Worm (Caenorhabditis elegans) whole organism, young adult: ENCODE data around the gene F54D8.10.
"Not testable (repeated sequence)": the region's sequence is repeated elsewhere in the genome, so short reads cannot be mapped to it uniquely, and the experiment has no call there.

Experiments
- F37B4.10 ChIP-seq: fragments of 200-800 bp; sonication (Bioruptor generic); IDR thresholded peaks from 2 replicates; pipeline ENCODE4 v1.3.6; 2022; ENCODE audit warnings: missing genetic modification characterization, missing compliant biosample characterization
- F39B2.1 ChIP-seq: fragments of 200-800 bp; sonication (Bioruptor generic); IDR thresholded peaks from 2 replicates; pipeline ENCODE4 v1.3.6; 2022; ENCODE audit warnings: missing genetic modification reagents, missing genetic modification characterization, missing compliant biosample characterization
- F55B11.4 ChIP-seq: sonication (generic microtip); optimal IDR thresholded peaks from 2 replicates; lab custom pipeline; 2016; ENCODE audit warnings: missing compliant biosample characterization, missing genetic modification characterization, borderline replicate concordance; ENCODE audit not compliant: insufficient read depth
- F57A8.1 ChIP-seq: fragments of 200-800 bp; sonication (Bioruptor generic); optimal IDR thresholded peaks from 2 replicates; lab custom pipeline; 2018; ENCODE audit warnings: mild to moderate bottlenecking, missing genetic modification characterization, moderate library complexity, missing compliant biosample characterization
- F57C9.4 ChIP-seq: sonication (generic microtip); optimal IDR thresholded peaks from 2 replicates; lab custom pipeline; 2017; ENCODE audit warnings: mild to moderate bottlenecking, missing genetic modification characterization, missing compliant biosample characterization
- K12H6.12 ChIP-seq: fragments of 200-800 bp; sonication (Bioruptor generic); optimal IDR thresholded peaks from 2 replicates; lab custom pipeline; 2018; ENCODE audit warnings: mild to moderate bottlenecking, missing genetic modification characterization, missing compliant biosample characterization
- Y53F4B.3 ChIP-seq: fragments of 200-800 bp; sonication (Bioruptor generic); IDR thresholded peaks from 2 replicates; pipeline ENCODE4 v1.3.6; 2022; ENCODE audit warnings: missing genetic modification reagents, missing genetic modification characterization, missing compliant biosample characterization
- Y67H2A.10 ChIP-seq: fragments of 200-800 bp; sonication (Bioruptor generic); conservative IDR thresholded peaks from 2 replicates; pipeline ENCODE4 v1.3.6; 2022; ENCODE audit warnings: missing genetic modification reagents, missing genetic modification characterization, missing compliant biosample characterization
- cebp-1 ChIP-seq, 2 experiments: fragments of 200-800 bp in 1 of 2; sonication (Bioruptor generic) in 1 of 2; sonication (generic microtip) in 1 of 2; IDR thresholded peaks in 1 of 2; optimal IDR thresholded peaks in 1 of 2; 2 replicates each; pipeline versions ENCODE4 v1.3.6 to Lab custom; 2017 to 2022; ENCODE audit warnings: missing compliant biosample characterization in 2 of 2, missing genetic modification characterization in 2 of 2, mild to moderate bottlenecking in 1 of 2, missing genetic modification reagents in 1 of 2, moderate library complexity in 1 of 2
- cebp-2 ChIP-seq: fragments of 200-800 bp; sonication (Bioruptor generic); IDR thresholded peaks from 2 replicates; pipeline ENCODE4 v1.3.6; 2022; ENCODE audit warnings: missing genetic modification characterization, missing compliant biosample characterization
- ceh-40 ChIP-seq: fragments of 200-800 bp; sonication (Bioruptor generic); IDR thresholded peaks from 2 replicates; pipeline ENCODE4 v1.3.6; 2022; ENCODE audit warnings: missing genetic modification characterization, missing compliant biosample characterization
- chd-7 ChIP-seq: sonication (generic microtip); optimal IDR thresholded peaks from 2 replicates; lab custom pipeline; 2016; ENCODE audit warnings: mild to moderate bottlenecking, missing genetic modification characterization, moderate library complexity, missing compliant biosample characterization
- efl-1 ChIP-seq: fragments of 150-350 bp; optimal IDR thresholded peaks from 2 replicates; lab custom pipeline; 2014; ENCODE audit warnings: missing biosample characterization, missing genetic modification reagents, missing genetic modification characterization
- ekl-4 ChIP-seq: fragments of 200-800 bp; sonication (Bioruptor generic); IDR thresholded peaks from 2 replicates; pipeline ENCODE4 v1.3.6; 2022; ENCODE audit warnings: missing genetic modification reagents, missing genetic modification characterization, missing compliant biosample characterization
- hlh-26 ChIP-seq: fragments of 200-800 bp; sonication (Bioruptor generic); conservative IDR thresholded peaks from 2 replicates; pipeline ENCODE4 v1.3.6; 2022; ENCODE audit warnings: missing genetic modification reagents, missing genetic modification characterization, missing compliant biosample characterization
- hmg-20 ChIP-seq: fragments of 200-800 bp; sonication (Bioruptor generic); IDR thresholded peaks from 2 replicates; pipeline ENCODE4 v1.3.6; 2022; ENCODE audit warnings: missing genetic modification reagents, missing genetic modification characterization, missing compliant biosample characterization
- hrde-1 ChIP-seq: sonication (generic microtip); optimal IDR thresholded peaks from 2 replicates; lab custom pipeline; 2016; ENCODE audit warnings: missing genetic modification characterization, mild to moderate bottlenecking, missing compliant biosample characterization, moderate library complexity, missing genotype, missing genetic modification reagents, borderline replicate concordance
- hsf-1 ChIP-seq: fragments of 200-800 bp; sonication (Bioruptor generic); IDR thresholded peaks from 2 replicates; pipeline ENCODE4 v1.3.6; 2022; ENCODE audit warnings: missing genetic modification reagents, missing genetic modification characterization, missing compliant biosample characterization
- lsl-1 ChIP-seq: fragments of 200-800 bp; sonication (Bioruptor generic); optimal IDR thresholded peaks from 2 replicates; lab custom pipeline; 2018; ENCODE audit warnings: mild to moderate bottlenecking, missing genetic modification characterization, moderate library complexity, missing compliant biosample characterization
- mes-4 ChIP-seq: sonication (generic microtip); optimal IDR thresholded peaks from 2 replicates; lab custom pipeline; 2016; ENCODE audit warnings: missing genotype, missing genetic modification characterization, missing compliant biosample characterization
- nfya-1 ChIP-seq: sonication (generic microtip); optimal IDR thresholded peaks from 2 replicates; lab custom pipeline; 2017; ENCODE audit warnings: antibody characterized with exemption, missing compliant biosample characterization, missing genetic modification characterization, borderline replicate concordance; ENCODE audit not compliant: insufficient read depth
- rcor-1 ChIP-seq: fragments of 200-800 bp; sonication (Bioruptor generic); IDR thresholded peaks from 2 replicates; pipeline ENCODE4 v1.3.6; 2022; ENCODE audit warnings: missing genetic modification reagents, missing genetic modification characterization, missing compliant biosample characterization
- rec-8 ChIP-seq, 2 experiments: sonication (generic microtip); optimal IDR thresholded peaks; 2 replicates each; lab custom pipeline; 2016; ENCODE audit warnings: mild to moderate bottlenecking in 2 of 2, missing genetic modification characterization in 2 of 2, missing genetic modification reagents in 2 of 2, missing genotype in 2 of 2, missing biosample characterization in 1 of 2, missing compliant biosample characterization in 1 of 2, moderate library complexity in 1 of 2
- rpc-1 ChIP-seq, 2 experiments: fragments of 150-350 bp in 1 of 2; sonication (generic microtip) in 1 of 2; optimal IDR thresholded peaks; 2 replicates each; lab custom pipeline; 2014 to 2018; ENCODE audit warnings: missing biosample characterization in 1 of 2, missing genetic modification characterization in 1 of 2, missing genetic modification reagents in 1 of 2, missing genotype in 1 of 2
- snpc-1.1 ChIP-seq: sonication (generic microtip); optimal IDR thresholded peaks from 2 replicates; lab custom pipeline; 2017; ENCODE audit warnings: missing genetic modification characterization, mild to moderate bottlenecking, missing compliant biosample characterization, antibody characterized with exemption, moderate library complexity, missing genotype, missing genetic modification reagents; ENCODE audit not compliant: insufficient read depth
- snpc-1.3 ChIP-seq: sonication (generic microtip); optimal IDR thresholded peaks from 2 replicates; lab custom pipeline; 2017; ENCODE audit warnings: missing genetic modification characterization, mild to moderate bottlenecking, missing compliant biosample characterization, antibody characterized with exemption, moderate library complexity, missing genotype, missing genetic modification reagents; ENCODE audit not compliant: insufficient read depth
- somi-1 ChIP-seq: fragments of 200-800 bp; sonication (Bioruptor generic); optimal IDR thresholded peaks from 2 replicates; lab custom pipeline; 2018; ENCODE audit warnings: mild to moderate bottlenecking, missing genetic modification characterization, missing compliant biosample characterization
- tbp1 ChIP-seq: fragments of 200-800 bp; sonication (Bioruptor generic); optimal IDR thresholded peaks from 2 replicates; lab custom pipeline; 2018; ENCODE audit warnings: mild to moderate bottlenecking, missing genetic modification characterization, missing compliant biosample characterization
- ztf-22 ChIP-seq: fragments of 200-800 bp; sonication (Bioruptor generic); optimal IDR thresholded peaks from 2 replicates; lab custom pipeline; 2018; ENCODE audit warnings: mild to moderate bottlenecking, missing genetic modification characterization, moderate library complexity, missing compliant biosample characterization
- ztf-28 ChIP-seq: fragments of 200-800 bp; sonication (Bioruptor generic); IDR thresholded peaks from 2 replicates; pipeline ENCODE4 v1.3.6; 2022; ENCODE audit warnings: missing genetic modification reagents, missing genetic modification characterization, missing compliant biosample characterization
- ztf-6 ChIP-seq: fragments of 200-800 bp; sonication (Bioruptor generic); IDR thresholded peaks from 2 replicates; pipeline ENCODE4 v1.3.6; 2022; ENCODE audit warnings: missing genetic modification reagents, missing genetic modification characterization, missing compliant biosample characterization

Gene F54D8.10

DNA sequence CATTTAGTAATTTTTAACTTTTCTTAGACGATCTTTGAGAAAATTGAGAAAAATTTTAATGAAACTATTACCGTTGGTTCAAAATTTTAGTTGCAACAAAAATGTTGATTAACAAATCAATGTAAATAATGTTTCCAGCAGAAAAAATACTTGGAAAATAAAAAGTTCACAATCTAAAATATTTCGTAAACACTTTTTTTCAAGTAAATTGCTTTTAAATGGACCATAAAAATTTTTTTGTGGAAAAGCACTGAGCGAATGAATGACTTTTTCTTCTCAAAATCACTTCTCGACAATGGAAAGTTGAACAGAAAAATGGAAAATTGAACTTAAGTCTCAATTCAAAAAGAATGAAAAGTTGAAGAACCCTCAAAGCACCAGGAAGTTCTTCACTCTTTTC, 41.1 kb upstream of the F54D8.10 start, which contains the start of gene C45G9.8:
Gene C45G9.8, minus strand, starts transcription at position 101 of the 400 bp plus-strand sequence.
- TF ChIP-seq Y53F4B.3 (GFP tag; lab: Robert Waterston, UW) (no peak), hsf-1 (no peak), F39B2.1 (GFP tag; lab: Robert Waterston, UW) (no peak), cebp-1 (GFP tag; IDR thresholded peaks at IDR 0.05; lab: Robert Waterston, UW) (no peak), cebp-1 (tag; optimal IDR thresholded peaks at IDR 0.05; lab: Kevin White, UChicago) (no peak), ztf-22 (GFP tag; lab: Kevin White, UChicago) (no peak), K12H6.12 (tag; lab: Kevin White, UChicago) (no peak), snpc-1.1 (no peak), rec-8 (tag; optimal IDR thresholded peaks at IDR 0.05; lab: Kevin White, UChicago) (no peak), hrde-1 (tag; lab: Kevin White, UChicago) (no peak)

DNA sequence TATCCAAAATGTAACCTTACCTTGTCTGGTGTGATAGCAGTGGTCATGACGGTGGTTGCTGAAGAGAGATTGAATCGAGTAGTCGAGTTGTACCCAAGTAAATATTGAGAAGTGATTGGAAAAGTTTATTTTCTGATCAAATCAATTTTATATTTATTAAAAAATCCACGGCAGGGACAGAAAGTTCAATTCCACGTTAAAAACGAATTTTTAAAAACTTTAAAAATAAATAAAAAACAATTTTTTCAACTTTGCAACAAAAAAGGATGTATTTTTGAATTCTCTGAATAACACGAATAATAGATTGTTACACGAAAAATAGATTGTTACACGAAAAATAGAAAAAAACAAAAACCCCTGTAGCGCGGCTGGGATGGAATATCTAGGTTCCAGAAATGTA, 38.9 kb upstream of the F54D8.10 start, which contains the start of gene C45G9.9:
Gene C45G9.9, minus strand, starts transcription at position 101 of the 400 bp plus-strand sequence.
- TF ChIP-seq F57C9.4; ekl-4 (GFP tag; lab: Robert Waterston, UW); rpc-1 (optimal IDR thresholded peaks at IDR 0.05; lab: Kevin White, UChicago); rpc-1 (tag; optimal IDR thresholded peaks at IDR 0.05; lab: Kevin White, UChicago): not testable (repeated sequence)

DNA sequence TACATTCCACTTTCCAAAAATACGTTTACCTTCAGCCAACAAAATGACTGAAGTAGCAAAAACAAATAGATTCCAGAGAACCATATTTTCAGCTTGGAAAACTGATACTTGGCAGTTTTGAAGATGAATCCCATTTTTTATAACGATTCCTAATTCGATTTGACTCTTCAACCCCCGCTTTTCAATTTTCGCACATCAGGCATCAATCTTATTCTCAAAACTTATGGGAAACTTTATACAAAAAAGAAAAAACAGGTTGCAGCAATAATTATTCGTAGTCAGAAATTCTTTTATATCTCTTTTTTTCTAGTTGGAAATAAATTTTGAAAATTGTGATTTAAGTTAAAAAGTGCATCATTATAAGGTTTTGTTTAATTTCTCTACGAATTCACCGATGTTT, 32.8 kb upstream of the F54D8.10 start, which contains the start of gene C45G9.10:
Gene C45G9.10, minus strand, starts transcription at position 101 of the 400 bp plus-strand sequence.
- TF ChIP-seq hlh-26 (GFP tag; lab: Robert Waterston, UW) (no peak), hmg-20 (no peak), nfya-1 (no peak), tbp1 (GFP tag; lab: Kevin White, UChicago) (no peak), cebp-1 (GFP tag; IDR thresholded peaks at IDR 0.05; lab: Robert Waterston, UW) (no peak), cebp-1 (tag; optimal IDR thresholded peaks at IDR 0.05; lab: Kevin White, UChicago) (no peak), snpc-1.3 (tag; lab: Kevin White, UChicago) (no peak), F37B4.10 (no peak), F57A8.1 (GFP tag; lab: Kevin White, UChicago) (no peak), somi-1 (no peak), ztf-28 (GFP tag; lab: Robert Waterston, UW) (no peak), mes-4 (tag; lab: Kevin White, UChicago) (no peak), efl-1 (GFP tag; lab: Kevin White, UChicago) (no peak), Y67H2A.10 (no peak), chd-7 (tag; lab: Kevin White, UChicago) (no peak), ztf-6 (GFP tag; lab: Robert Waterston, UW) (no peak), F55B11.4 (no peak), cebp-2 (GFP tag; lab: Robert Waterston, UW) (no peak), ceh-40 (GFP tag; lab: Robert Waterston, UW) (no peak), hrde-1 (tag; lab: Kevin White, UChicago) (no peak)
- TF ChIP-seq, all 124 proteins: peak for 0

DNA sequence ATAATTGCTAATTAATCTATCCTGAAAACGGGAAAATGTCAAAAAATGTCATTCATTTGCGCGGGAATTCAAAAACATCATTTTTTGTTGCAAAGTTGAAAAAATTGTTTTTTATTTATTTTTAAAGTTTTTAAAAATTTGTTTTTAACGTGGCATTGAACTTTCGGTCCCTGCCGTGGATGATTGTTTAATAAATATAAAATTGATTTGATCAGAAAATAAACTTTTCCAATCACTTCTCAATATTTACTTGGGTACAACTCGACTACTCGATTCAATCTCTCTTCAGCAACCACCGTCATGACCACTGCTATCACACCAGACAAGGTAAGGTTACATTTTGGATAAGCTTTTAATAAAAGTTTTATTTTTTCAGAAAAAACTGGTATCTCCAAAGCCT, 32.2 kb upstream of the F54D8.10 start, which contains the start of gene C45G9.4:
Gene C45G9.4, plus strand, starts transcription at position 301 of the 400 bp plus-strand sequence.
- TF ChIP-seq lsl-1; hmg-20; rcor-1 (GFP tag; lab: Robert Waterston, UW): not testable (repeated sequence)
